Worm (Caenorhabditis elegans): ENCODE data around the gene Y50E8A.10.

- TF ChIP-seq nhr-80 (tag; optimal IDR thresholded peaks at IDR 0.05): no peak
- no peak for TF ChIP-seq B0035.1 (tag; optimal IDR thresholded peaks at IDR 0.05)
- no peak for TF ChIP-seq ama-1 (optimal IDR thresholded peaks at IDR 0.05)
- no peak for TF ChIP-seq ama-1 (GFP tag; optimal IDR thresholded peaks at IDR 0.05)
- no peak for TF ChIP-seq hsf-1 (GFP tag; IDR thresholded peaks at IDR 0.05)
- no peak for TF ChIP-seq ets-4 (GFP tag; optimal IDR thresholded peaks at IDR 0.05)
- no peak for TF ChIP-seq snpc-4 (GFP tag; optimal IDR thresholded peaks at IDR 0.05)
- TF ChIP-seq snpc-4 (tag; optimal IDR thresholded peaks at IDR 0.05): no peak
- TF ChIP-seq F49E8.2 (tag; optimal IDR thresholded peaks at IDR 0.05; ENCODE audit: insufficient read depth): no peak
- TF ChIP-seq ztf-6 (GFP tag; IDR thresholded peaks at IDR 0.05): no peak
- TF ChIP-seq him-1 (tag; optimal IDR thresholded peaks at IDR 0.05): no peak
- TF ChIP-seq madf-8 (GFP tag; conservative IDR thresholded peaks at IDR 0.05): no peak
Observed at ce11 chrV:14792346-14792745, 12.6 kb downstream of the Y50E8A.10 start.
